Fruit fly (Drosophila melanogaster): ENCODE results near the gene Cyp1.

dm6 chrX:16277878-16278506, 42.2 kb downstream of the Cyp1 start, which contains the start of gene eas:
- no peak for TF ChIP-seq pan (optimal IDR thresholded peaks at IDR 0.05)
- TF ChIP-seq usp (GFP tag; optimal IDR thresholded peaks at IDR 0.05) = no peak
- no peak for TF ChIP-seq CG8478 (optimal IDR thresholded peaks at IDR 0.05)
- no peak for TF ChIP-seq psq (optimal IDR thresholded peaks at IDR 0.05)
- no peak for TF ChIP-seq Dll (optimal IDR thresholded peaks at IDR 0.05)

Measured in whole organism.